Worm (Caenorhabditis elegans): ENCODE data around the gene flp-23.

DNA sequence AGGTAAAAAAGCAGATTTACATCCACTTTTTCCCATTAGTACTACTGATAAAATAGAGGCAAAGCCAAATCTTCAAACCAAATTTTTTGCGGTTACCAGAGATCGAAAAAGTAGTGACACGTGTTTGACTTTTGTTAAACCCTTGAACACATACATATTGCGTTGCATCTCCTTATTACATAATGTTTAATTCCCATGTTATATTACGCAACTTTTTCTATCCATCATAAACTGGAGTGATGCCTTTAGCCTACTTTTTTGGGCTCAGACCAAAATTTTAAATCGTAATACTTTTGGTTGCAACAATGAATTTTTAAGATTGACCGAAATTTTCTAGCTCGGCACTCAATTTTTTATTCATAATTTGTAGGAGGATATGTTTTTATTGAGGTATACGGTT lies 28.6 kb upstream of the flp-23 start:
- peak; percentile 92 for TF ChIP-seq zip-8 (tag; optimal IDR thresholded peaks at IDR 0.05)
- TF ChIP-seq nhr-12 (tag; optimal IDR thresholded peaks at IDR 0.05) = no peak
- TF ChIP-seq mep-1 (tag; optimal IDR thresholded peaks at IDR 0.05) = no peak
- no peak for TF ChIP-seq elt-3 (tag; optimal IDR thresholded peaks at IDR 0.05)
- no peak for TF ChIP-seq ces-1 (GFP tag; optimal IDR thresholded peaks at IDR 0.05)
